Fruit fly (Drosophila melanogaster): ENCODE results near the gene CG7065.

DNA sequence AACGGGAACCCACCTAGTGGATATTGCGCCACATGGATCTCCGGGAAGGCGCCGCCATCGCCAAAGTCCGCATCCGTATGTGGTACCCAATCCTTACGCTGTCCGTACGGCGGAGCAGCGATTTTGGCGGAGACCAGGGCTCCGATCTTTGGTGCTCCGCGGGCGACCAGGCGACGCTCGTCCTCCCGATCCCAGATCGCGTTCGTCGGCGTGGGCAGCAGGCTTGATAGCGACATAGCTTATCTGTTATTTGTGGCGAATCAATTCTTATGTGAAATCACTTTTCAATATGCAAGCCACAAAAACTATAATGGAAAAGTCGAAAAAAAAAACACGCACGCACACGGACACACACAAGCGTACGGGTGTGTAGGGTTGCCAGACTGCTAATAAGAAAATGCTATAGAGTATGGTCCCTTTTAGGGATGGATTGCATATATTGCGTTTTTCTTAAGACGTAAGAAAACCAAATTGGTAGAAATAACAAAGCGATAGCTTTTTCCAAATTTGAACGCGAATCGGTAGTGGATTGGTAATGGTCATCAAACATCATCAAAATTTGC is 36.0 kb upstream of the CG7065 start, which contains the start of gene Bx42:
- TF ChIP-seq CTCF (optimal IDR thresholded peaks at IDR 0.05): no peak
- TF ChIP-seq CG8478 (optimal IDR thresholded peaks at IDR 0.05): no peak
